Fruit fly (Drosophila melanogaster) whole organism, adult: ENCODE results near the gene Sac1.

Experiments
- CG11617 ChIP-seq: fragments of 200-800 bp; sonication (Bioruptor generic); optimal IDR thresholded peaks from 2 replicates; lab custom pipeline; 2017; ENCODE audit warnings: mild to moderate bottlenecking, missing biosample characterization, missing genetic modification reagents, missing genetic modification characterization
- CG12768 ChIP-seq: fragments of 200-800 bp; sonication (Bioruptor generic); optimal IDR thresholded peaks from 2 replicates; lab custom pipeline; 2017; ENCODE audit warnings: missing biosample characterization, missing genetic modification characterization, mild to moderate bottlenecking, moderate library complexity, missing genetic modification reagents
- CG14711 ChIP-seq: fragments of 200-800 bp; sonication (Bioruptor generic); optimal IDR thresholded peaks from 2 replicates; lab custom pipeline; 2018; ENCODE audit warnings: missing biosample characterization, mild to moderate bottlenecking, missing genetic modification characterization, moderate library complexity
- CG1620 ChIP-seq: fragments of 200-800 bp; sonication (Bioruptor generic); optimal IDR thresholded peaks from 2 replicates; lab custom pipeline; 2016; ENCODE audit warnings: missing biosample characterization, missing genetic modification characterization
- CG33017 ChIP-seq: fragments of 200-800 bp; sonication (Bioruptor generic); optimal IDR thresholded peaks from 2 replicates; lab custom pipeline; 2018; ENCODE audit warnings: missing biosample characterization, mild to moderate bottlenecking, missing genetic modification characterization, moderate library complexity
- CG5204 ChIP-seq: fragments of 200-800 bp; sonication (Bioruptor generic); optimal IDR thresholded peaks from 2 replicates; lab custom pipeline; 2016; ENCODE audit warnings: missing biosample characterization, missing genetic modification characterization
- CG7045 ChIP-seq: fragments of 200-800 bp; sonication (Bioruptor generic); optimal IDR thresholded peaks from 2 replicates; lab custom pipeline; 2017; ENCODE audit warnings: missing biosample characterization, mild to moderate bottlenecking, missing genetic modification characterization
- CG7101 ChIP-seq: fragments of 200-800 bp; sonication (Bioruptor generic); optimal IDR thresholded peaks from 2 replicates; lab custom pipeline; 2018; ENCODE audit warnings: missing biosample characterization, mild to moderate bottlenecking, missing genetic modification characterization, moderate library complexity
- Clk ChIP-seq: fragments of 200-800 bp; sonication (Bioruptor generic); optimal IDR thresholded peaks from 2 replicates; lab custom pipeline; 2017; ENCODE audit warnings: missing biosample characterization, missing genetic modification characterization
- Crg-1 ChIP-seq: fragments of 200-800 bp; sonication (Bioruptor generic); optimal IDR thresholded peaks from 2 replicates; lab custom pipeline; 2016; ENCODE audit warnings: missing biosample characterization, missing genetic modification characterization
- Hr96 ChIP-seq: fragments of 200-800 bp; sonication (Bioruptor generic); optimal IDR thresholded peaks from 2 replicates; lab custom pipeline; 2016; ENCODE audit warnings: missing biosample characterization, missing genetic modification characterization
- Mnt ChIP-seq: fragments of 200-800 bp; sonication (Bioruptor generic); optimal IDR thresholded peaks from 2 replicates; lab custom pipeline; 2016; ENCODE audit warnings: missing biosample characterization, mild to moderate bottlenecking, missing genetic modification characterization
- bab1 ChIP-seq: fragments of 200-800 bp; sonication (Bioruptor generic); optimal IDR thresholded peaks from 3 replicates; lab custom pipeline; 2019; ENCODE audit warnings: missing biosample characterization, mild to moderate bottlenecking, missing genetic modification characterization, moderate library complexity
- cic ChIP-seq: fragments of 200-800 bp; sonication (Bioruptor generic); optimal IDR thresholded peaks from 2 replicates; lab custom pipeline; 2017; ENCODE audit warnings: missing biosample characterization, mild to moderate bottlenecking, missing genetic modification characterization, moderate library complexity
- cnc ChIP-seq, 2 experiments: fragments of >200 bp; optimal IDR thresholded peaks; 2 replicates each; lab custom pipeline; 2017
- kay ChIP-seq: fragments of 200-800 bp; sonication (Bioruptor generic); peaks from one replicate; lab custom pipeline; 2016; ENCODE audit warnings: missing biosample characterization, missing genetic modification characterization, borderline replicate concordance
- ovo ChIP-seq: fragments of 200-800 bp; sonication (Bioruptor generic); optimal IDR thresholded peaks from 2 replicates; lab custom pipeline; 2016; ENCODE audit warnings: missing biosample characterization, missing genetic modification characterization
- pad ChIP-seq: fragments of 200-800 bp; sonication (Bioruptor generic); optimal IDR thresholded peaks from 3 replicates; lab custom pipeline; 2017; ENCODE audit warnings: missing biosample characterization, missing genetic modification characterization, mild to moderate bottlenecking, moderate library complexity, missing genetic modification reagents
- tj ChIP-seq: fragments of 200-800 bp; sonication (Bioruptor generic); optimal IDR thresholded peaks from 3 replicates; lab custom pipeline; 2017; ENCODE audit warnings: missing biosample characterization, mild to moderate bottlenecking, missing genetic modification characterization, moderate library complexity
- toe ChIP-seq: fragments of 200-800 bp; sonication (Bioruptor generic); optimal IDR thresholded peaks from 2 replicates; lab custom pipeline; 2016; ENCODE audit warnings: missing biosample characterization, missing genetic modification characterization

The Sac1 gene

DNA sequence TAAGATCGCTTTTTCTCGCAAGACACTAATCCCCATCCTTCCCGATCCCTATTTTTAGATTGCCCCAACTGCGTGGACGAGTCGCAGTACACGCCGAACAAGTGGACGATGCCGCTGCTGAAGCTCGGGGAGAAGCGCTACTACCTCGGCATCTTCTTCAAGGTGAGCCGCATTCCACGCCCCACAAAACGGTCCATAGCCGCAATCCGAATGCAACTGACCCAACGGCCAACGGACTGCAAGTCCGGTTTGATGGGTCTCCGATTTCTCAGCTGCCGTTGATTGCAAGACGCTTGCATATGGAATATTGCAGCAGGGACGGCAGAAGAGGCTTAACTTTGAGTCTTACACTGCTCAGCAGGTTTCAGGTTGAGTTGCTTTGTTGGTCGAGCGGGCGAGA, 21.4 kb downstream of the Sac1 start:
- TF ChIP-seq CG7045 (GFP tag; lab: Kevin White, UChicago) (no peak), CG1620 (GFP tag; lab: Kevin White, UChicago) (no peak), Crg-1 (GFP tag; lab: Kevin White, UChicago) (no peak)

DNA sequence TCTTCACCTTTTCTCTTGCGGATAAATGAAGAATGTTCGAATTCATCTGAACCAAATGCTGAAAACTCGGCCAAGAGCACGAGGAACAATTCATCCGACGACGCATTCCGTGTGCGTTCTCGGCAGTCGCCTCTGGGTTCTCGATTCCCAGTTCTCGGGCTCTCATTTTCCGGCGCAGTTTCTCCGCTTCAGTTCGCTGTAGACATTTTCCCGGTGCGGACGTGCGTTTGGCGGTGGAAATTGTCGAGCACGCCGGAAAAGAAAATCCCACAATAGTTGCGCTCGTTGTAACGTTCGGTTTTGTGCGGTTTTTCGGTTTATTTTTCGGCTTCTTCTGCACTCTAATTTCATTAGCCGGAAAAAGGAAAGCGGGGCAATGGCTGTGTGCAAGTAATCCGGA, 28.1 kb downstream of the Sac1 start, which contains the start of gene CG32333:
Gene CG32333 (plus strand): TSS at position 190 of the 400 bp plus-strand sequence.
- no peak for TF ChIP-seq CG7101 (tag; lab: Kevin White, UChicago)
- TF ChIP-seq Mnt (GFP tag; lab: Kevin White, UChicago), result no peak
- no peak for TF ChIP-seq Hr96 (GFP tag; lab: Kevin White, UChicago)
- no peak for TF ChIP-seq pad (GFP tag; lab: Kevin White, UChicago)
- TF ChIP-seq CG12768 (GFP tag; lab: Kevin White, UChicago), result no peak
- no peak for TF ChIP-seq kay (GFP tag; lab: Kevin White, UChicago)
- TF ChIP-seq CG14711 (tag; lab: Kevin White, UChicago), result no peak
- TF ChIP-seq CG5204 (GFP tag; lab: Kevin White, UChicago), result no peak
- no peak for TF ChIP-seq bab1 (GFP tag; lab: Kevin White, UChicago)
- no peak for TF ChIP-seq CG33017 (tag; lab: Kevin White, UChicago)
- no peak for TF ChIP-seq Clk (GFP tag; lab: Kevin White, UChicago)
- TF ChIP-seq tj (GFP tag; lab: Kevin White, UChicago), result no peak
- TF ChIP-seq cic (GFP tag; lab: Kevin White, UChicago), result no peak

DNA sequence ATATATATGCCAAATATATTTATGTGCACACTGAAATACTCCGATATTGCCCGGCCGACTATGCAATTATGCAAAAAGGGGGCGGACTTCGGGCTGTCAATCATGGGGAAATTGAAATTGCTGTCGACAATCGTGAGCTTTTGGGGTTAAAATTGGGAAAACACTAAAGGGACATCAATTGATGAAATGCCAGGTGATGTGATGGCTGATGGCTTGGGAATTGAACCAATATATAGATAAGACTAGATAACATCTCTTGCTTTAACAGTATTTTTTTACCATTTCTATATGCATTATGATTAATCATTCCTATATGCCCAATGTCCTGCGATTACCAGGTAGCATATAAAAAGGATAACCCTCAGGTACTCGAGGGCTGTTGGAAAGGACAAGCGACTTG, 30.3 kb downstream of the Sac1 start:
- no peak for TF ChIP-seq cic (GFP tag; lab: Kevin White, UChicago)
- TF ChIP-seq ovo (GFP tag; lab: Kevin White, UChicago), result no peak
- no peak for TF ChIP-seq toe (GFP tag; lab: Kevin White, UChicago)
- no peak for TF ChIP-seq CG33017 (tag; lab: Kevin White, UChicago)
- no peak for TF ChIP-seq Mnt (GFP tag; lab: Kevin White, UChicago)
- TF ChIP-seq kay (GFP tag; lab: Kevin White, UChicago), result no peak
- no peak for TF ChIP-seq CG11617 (GFP tag; lab: Kevin White, UChicago)
- TF ChIP-seq tj (GFP tag; lab: Kevin White, UChicago), result no peak
- no peak for TF ChIP-seq CG1620 (GFP tag; lab: Kevin White, UChicago)
- no peak for TF ChIP-seq CG5204 (GFP tag; lab: Kevin White, UChicago)
- TF ChIP-seq pad (GFP tag; lab: Kevin White, UChicago), result no peak
- no peak for TF ChIP-seq CG12768 (GFP tag; lab: Kevin White, UChicago)
- TF ChIP-seq Crg-1 (GFP tag; lab: Kevin White, UChicago), result no peak
- TF ChIP-seq Clk (GFP tag; lab: Kevin White, UChicago), result no peak
- no peak for TF ChIP-seq CG14711 (tag; lab: Kevin White, UChicago)
- TF ChIP-seq Hr96 (GFP tag; lab: Kevin White, UChicago), result no peak
- no peak for TF ChIP-seq CG7101 (tag; lab: Kevin White, UChicago)
- TF ChIP-seq CG7045 (GFP tag; lab: Kevin White, UChicago), result no peak
- TF ChIP-seq bab1 (GFP tag; lab: Kevin White, UChicago), result no peak

DNA sequence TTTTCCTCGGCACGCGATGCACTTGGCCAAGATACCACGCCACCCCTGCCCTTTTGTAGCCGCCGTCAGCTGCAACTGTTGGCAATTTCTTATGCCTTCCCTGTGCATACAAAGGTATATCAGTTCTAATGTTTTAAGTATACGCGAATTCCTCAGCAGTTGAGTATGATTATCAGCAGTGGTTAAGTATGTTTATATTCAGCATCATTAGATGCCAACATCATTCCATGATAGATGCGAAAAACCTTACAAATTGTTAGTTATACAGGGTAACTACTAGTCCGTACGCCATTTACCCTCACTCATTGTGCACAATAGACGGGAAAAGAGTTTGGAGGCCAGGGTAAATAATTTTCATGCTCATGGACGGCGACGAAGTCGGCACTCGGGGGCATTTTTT, 32.1 kb downstream of the Sac1 start:
- TF ChIP-seq CG12768 (GFP tag; lab: Kevin White, UChicago) (no peak), CG33017 (tag; lab: Kevin White, UChicago) (no peak), Mnt (GFP tag; lab: Kevin White, UChicago) (no peak), CG1620 (GFP tag; lab: Kevin White, UChicago) (no peak), cnc (optimal IDR thresholded peaks at IDR 0.05; lab: Kevin White, UChicago) (no peak), pad (GFP tag; lab: Kevin White, UChicago) (no peak), bab1 (GFP tag; lab: Kevin White, UChicago) (no peak), Clk (GFP tag; lab: Kevin White, UChicago) (no peak), Crg-1 (GFP tag; lab: Kevin White, UChicago) (no peak), CG14711 (tag; lab: Kevin White, UChicago) (no peak), toe (GFP tag; lab: Kevin White, UChicago) (no peak), Hr96 (GFP tag; lab: Kevin White, UChicago) (no peak), CG5204 (GFP tag; lab: Kevin White, UChicago) (no peak), ovo (GFP tag; lab: Kevin White, UChicago) (no peak), CG7045 (GFP tag; lab: Kevin White, UChicago) (no peak), kay (GFP tag; lab: Kevin White, UChicago) (no peak)

DNA sequence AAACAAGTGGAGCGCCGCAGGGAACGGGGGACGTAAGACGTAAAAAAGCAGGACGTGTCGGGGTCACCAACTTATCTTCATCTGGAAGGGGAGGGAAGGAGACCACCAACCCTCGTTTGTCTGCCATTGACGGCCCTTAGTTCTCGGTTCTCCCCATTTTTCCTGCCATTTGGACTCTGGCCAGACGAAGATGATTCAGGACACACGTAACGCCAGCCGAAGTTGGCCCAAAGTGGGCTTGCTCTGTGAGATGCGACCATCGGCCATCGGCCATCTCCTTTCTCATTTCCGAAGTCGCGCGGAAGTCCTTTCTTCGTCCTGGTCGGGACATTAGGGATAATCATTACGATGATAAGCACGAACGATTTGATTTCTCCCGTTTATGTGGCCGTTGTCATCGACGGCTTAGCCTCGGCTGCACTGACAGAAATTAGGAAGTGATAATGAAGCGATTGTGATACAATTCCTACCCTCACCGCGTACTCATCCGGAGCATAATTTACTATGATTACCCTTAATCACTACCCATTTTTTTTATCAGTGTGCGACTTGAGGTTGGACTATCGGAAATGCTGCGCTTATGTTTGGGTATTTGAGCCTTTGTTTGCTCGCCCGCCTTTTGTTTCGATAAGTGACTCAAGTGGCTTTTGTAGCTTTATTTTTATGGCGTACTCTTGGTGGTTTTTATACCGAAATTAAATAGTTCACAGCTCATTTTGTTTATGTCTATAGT, 33.4 kb downstream of the Sac1 start:
- TF ChIP-seq CG14711 (tag; lab: Kevin White, UChicago) (no peak), CG12768 (GFP tag; lab: Kevin White, UChicago) (no peak)

DNA sequence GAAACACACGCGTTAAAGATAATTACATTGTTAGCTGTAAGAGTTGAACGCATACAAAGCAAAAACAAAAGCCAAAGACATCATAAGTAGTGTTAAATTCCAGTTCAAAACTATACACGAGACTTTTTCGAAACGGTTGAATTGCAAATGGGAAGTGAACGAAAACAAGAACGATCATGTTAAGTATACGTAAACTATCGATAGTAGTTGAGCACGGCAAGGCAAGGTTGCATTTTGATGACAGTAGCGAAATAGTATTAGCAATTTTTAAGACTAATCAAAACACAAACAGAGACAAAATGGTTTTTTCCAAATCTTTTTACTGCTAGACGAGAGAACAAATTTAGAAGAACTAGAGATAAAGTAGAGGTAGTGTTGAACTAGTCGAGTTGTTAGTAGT, 47.2 kb downstream of the Sac1 start:
- TF ChIP-seq CG5204 (GFP tag; lab: Kevin White, UChicago), result no peak
